Worm (Caenorhabditis elegans) whole organism, young adult: ENCODE data around the gene F57B1.6.

Experiments
- B0019.2 ChIP-seq: fragments of 200-800 bp; sonication (Bioruptor generic); conservative IDR thresholded peaks from 2 replicates; pipeline ENCODE4 v1.3.6; 2022; ENCODE audit warnings: missing genetic modification reagents, missing genetic modification characterization, missing compliant biosample characterization
- B0336.3 ChIP-seq: fragments of 200-800 bp; sonication (Bioruptor generic); IDR thresholded peaks from 2 replicates; pipeline ENCODE4 v1.3.6; 2022; ENCODE audit warnings: missing genetic modification characterization, missing compliant biosample characterization
- F23B12.7 ChIP-seq: sonication (generic microtip); optimal IDR thresholded peaks from 2 replicates; lab custom pipeline; 2017; ENCODE audit warnings: missing genetic modification characterization, mild to moderate bottlenecking, missing compliant biosample characterization, antibody characterized with exemption, moderate library complexity; ENCODE audit not compliant: insufficient read depth
- F37B4.10 ChIP-seq: fragments of 200-800 bp; sonication (Bioruptor generic); IDR thresholded peaks from 2 replicates; pipeline ENCODE4 v1.3.6; 2022; ENCODE audit warnings: missing genetic modification characterization, missing compliant biosample characterization
- F39B2.1 ChIP-seq: fragments of 200-800 bp; sonication (Bioruptor generic); IDR thresholded peaks from 2 replicates; pipeline ENCODE4 v1.3.6; 2022; ENCODE audit warnings: missing genetic modification reagents, missing genetic modification characterization, missing compliant biosample characterization
- F57A8.1 ChIP-seq: fragments of 200-800 bp; sonication (Bioruptor generic); optimal IDR thresholded peaks from 2 replicates; lab custom pipeline; 2018; ENCODE audit warnings: mild to moderate bottlenecking, missing genetic modification characterization, moderate library complexity, missing compliant biosample characterization
- Y53F4B.3 ChIP-seq: fragments of 200-800 bp; sonication (Bioruptor generic); IDR thresholded peaks from 2 replicates; pipeline ENCODE4 v1.3.6; 2022; ENCODE audit warnings: missing genetic modification reagents, missing genetic modification characterization, missing compliant biosample characterization
- Y67H2A.10 ChIP-seq: fragments of 200-800 bp; sonication (Bioruptor generic); conservative IDR thresholded peaks from 2 replicates; pipeline ENCODE4 v1.3.6; 2022; ENCODE audit warnings: missing genetic modification reagents, missing genetic modification characterization, missing compliant biosample characterization
- Y79H2A.3 ChIP-seq: fragments of 200-800 bp; sonication (Bioruptor generic); conservative IDR thresholded peaks from 2 replicates; pipeline ENCODE4 v1.3.6; 2022; ENCODE audit warnings: missing genetic modification reagents, missing genetic modification characterization, missing compliant biosample characterization
- ZK185.1 ChIP-seq: sonication (generic microtip); optimal IDR thresholded peaks from 2 replicates; lab custom pipeline; 2016; ENCODE audit warnings: mild to moderate bottlenecking, missing genetic modification characterization, missing compliant biosample characterization; ENCODE audit not compliant: poor library complexity, severe bottlenecking
- ama-1 ChIP-seq, 3 experiments: fragments of 150-350 bp in 1 of 3; sonication (generic microtip) in 2 of 3; optimal IDR thresholded peaks; 2 replicates each; lab custom pipeline; 2014 to 2018; ENCODE audit warnings: missing biosample characterization in 2 of 3, missing genetic modification characterization in 2 of 3, missing genetic modification reagents in 2 of 3
- aptf-3 ChIP-seq: fragments of 200-800 bp; sonication (Bioruptor generic); IDR thresholded peaks from 2 replicates; pipeline ENCODE4 v1.3.6; 2022; ENCODE audit warnings: missing genetic modification characterization, missing compliant biosample characterization
- bed-2 ChIP-seq: fragments of 200-800 bp; sonication (Bioruptor generic); IDR thresholded peaks from 2 replicates; pipeline ENCODE4 v1.3.6; 2022; ENCODE audit warnings: missing genetic modification reagents, missing genetic modification characterization, missing compliant biosample characterization
- ceh-91 ChIP-seq: fragments of 200-800 bp; sonication (Bioruptor generic); IDR thresholded peaks from 2 replicates; pipeline ENCODE4 v1.3.6; 2022; ENCODE audit warnings: missing genetic modification reagents, missing genetic modification characterization, missing compliant biosample characterization
- efl-1 ChIP-seq: fragments of 150-350 bp; optimal IDR thresholded peaks from 2 replicates; lab custom pipeline; 2014; ENCODE audit warnings: missing biosample characterization, missing genetic modification reagents, missing genetic modification characterization
- egrh-3 ChIP-seq: fragments of 200-800 bp; sonication (Bioruptor generic); IDR thresholded peaks from 2 replicates; pipeline ENCODE4 v1.3.6; 2022; ENCODE audit warnings: missing genetic modification reagents, missing genetic modification characterization, missing compliant biosample characterization
- ekl-4 ChIP-seq: fragments of 200-800 bp; sonication (Bioruptor generic); IDR thresholded peaks from 2 replicates; pipeline ENCODE4 v1.3.6; 2022; ENCODE audit warnings: missing genetic modification reagents, missing genetic modification characterization, missing compliant biosample characterization
- him-1 ChIP-seq: sonication (generic microtip); optimal IDR thresholded peaks from 2 replicates; lab custom pipeline; 2016; ENCODE audit warnings: missing genotype, missing genetic modification reagents, missing genetic modification characterization, missing compliant biosample characterization
- hlh-26 ChIP-seq: fragments of 200-800 bp; sonication (Bioruptor generic); conservative IDR thresholded peaks from 2 replicates; pipeline ENCODE4 v1.3.6; 2022; ENCODE audit warnings: missing genetic modification reagents, missing genetic modification characterization, missing compliant biosample characterization
- hmg-20 ChIP-seq: fragments of 200-800 bp; sonication (Bioruptor generic); IDR thresholded peaks from 2 replicates; pipeline ENCODE4 v1.3.6; 2022; ENCODE audit warnings: missing genetic modification reagents, missing genetic modification characterization, missing compliant biosample characterization
- hrde-1 ChIP-seq: sonication (generic microtip); optimal IDR thresholded peaks from 2 replicates; lab custom pipeline; 2016; ENCODE audit warnings: missing genetic modification characterization, mild to moderate bottlenecking, missing compliant biosample characterization, moderate library complexity, missing genotype, missing genetic modification reagents, borderline replicate concordance
- hsf-1 ChIP-seq: fragments of 200-800 bp; sonication (Bioruptor generic); IDR thresholded peaks from 2 replicates; pipeline ENCODE4 v1.3.6; 2022; ENCODE audit warnings: missing genetic modification reagents, missing genetic modification characterization, missing compliant biosample characterization
- lin-35 ChIP-seq, 3 experiments: fragments of 150-350 bp in 2 of 3; sonication (generic microtip) in 1 of 3; optimal IDR thresholded peaks; 2 replicates each; lab custom pipeline; 2014 to 2018; ENCODE audit warnings: missing biosample characterization in 3 of 3, missing genetic modification characterization in 3 of 3, missing genetic modification reagents in 3 of 3
- lsl-1 ChIP-seq: fragments of 200-800 bp; sonication (Bioruptor generic); optimal IDR thresholded peaks from 2 replicates; lab custom pipeline; 2018; ENCODE audit warnings: mild to moderate bottlenecking, missing genetic modification characterization, moderate library complexity, missing compliant biosample characterization
- madf-3 ChIP-seq: fragments of 200-800 bp; sonication (Bioruptor generic); IDR thresholded peaks from 2 replicates; pipeline ENCODE4 v1.3.6; 2022; ENCODE audit warnings: missing genetic modification reagents, missing genetic modification characterization, missing compliant biosample characterization
- madf-6 ChIP-seq: fragments of 200-800 bp; sonication (Bioruptor generic); IDR thresholded peaks from 2 replicates; pipeline ENCODE4 v1.3.6; 2022; ENCODE audit warnings: missing genetic modification reagents, missing genetic modification characterization, missing compliant biosample characterization
- mcd-1 ChIP-seq: fragments of 200-800 bp; sonication (Bioruptor generic); IDR thresholded peaks from 2 replicates; pipeline ENCODE4 v1.3.6; 2022; ENCODE audit warnings: missing genetic modification reagents, missing genetic modification characterization, missing compliant biosample characterization
- nfya-1 ChIP-seq: sonication (generic microtip); optimal IDR thresholded peaks from 2 replicates; lab custom pipeline; 2017; ENCODE audit warnings: antibody characterized with exemption, missing compliant biosample characterization, missing genetic modification characterization, borderline replicate concordance; ENCODE audit not compliant: insufficient read depth
- nhr-27 ChIP-seq: fragments of 200-800 bp; sonication (Bioruptor generic); optimal IDR thresholded peaks from 2 replicates; lab custom pipeline; 2018; ENCODE audit warnings: mild to moderate bottlenecking, missing genetic modification characterization, moderate library complexity, missing compliant biosample characterization
- pbrm-1 ChIP-seq: fragments of 200-800 bp; sonication (Bioruptor generic); IDR thresholded peaks from 2 replicates; pipeline ENCODE4 v1.3.6; 2022; ENCODE audit warnings: missing genetic modification reagents, missing genetic modification characterization, missing compliant biosample characterization
- repo-1 ChIP-seq: sonication (generic microtip); optimal IDR thresholded peaks from 2 replicates; lab custom pipeline; 2017; ENCODE audit warnings: mild to moderate bottlenecking, missing genetic modification characterization, missing compliant biosample characterization
- sea-2 ChIP-seq: fragments of 200-800 bp; sonication (Bioruptor generic); IDR thresholded peaks from 2 replicates; pipeline ENCODE4 v1.3.6; 2022; ENCODE audit warnings: missing genetic modification characterization, missing compliant biosample characterization
- snpc-1.3 ChIP-seq: sonication (generic microtip); optimal IDR thresholded peaks from 2 replicates; lab custom pipeline; 2017; ENCODE audit warnings: missing genetic modification characterization, mild to moderate bottlenecking, missing compliant biosample characterization, antibody characterized with exemption, moderate library complexity, missing genotype, missing genetic modification reagents; ENCODE audit not compliant: insufficient read depth
- somi-1 ChIP-seq: fragments of 200-800 bp; sonication (Bioruptor generic); optimal IDR thresholded peaks from 2 replicates; lab custom pipeline; 2018; ENCODE audit warnings: mild to moderate bottlenecking, missing genetic modification characterization, missing compliant biosample characterization
- tbx-9 ChIP-seq: sonication (generic microtip); optimal IDR thresholded peaks from 2 replicates; lab custom pipeline; 2016; ENCODE audit warnings: borderline replicate concordance, missing genetic modification characterization, inconsistent platforms, missing compliant biosample characterization
- tlf-1 ChIP-seq: fragments of 200-800 bp; sonication (Bioruptor generic); optimal IDR thresholded peaks from 2 replicates; lab custom pipeline; 2018; ENCODE audit warnings: mild to moderate bottlenecking, missing genetic modification characterization, missing compliant biosample characterization
- unc-130 ChIP-seq: sonication (generic microtip); optimal IDR thresholded peaks from 2 replicates; lab custom pipeline; 2016; ENCODE audit warnings: missing genetic modification reagents, missing genetic modification characterization, missing compliant biosample characterization
- ztf-18 ChIP-seq: sonication (generic microtip); optimal IDR thresholded peaks from 2 replicates; lab custom pipeline; 2016; ENCODE audit warnings: missing genotype, mild to moderate bottlenecking, missing genetic modification characterization, missing compliant biosample characterization
- ztf-25 ChIP-seq: fragments of 200-800 bp; sonication (Bioruptor generic); IDR thresholded peaks from 2 replicates; pipeline ENCODE4 v1.3.6; 2022; ENCODE audit warnings: missing genetic modification reagents, missing genetic modification characterization, missing compliant biosample characterization
- ztf-6 ChIP-seq: fragments of 200-800 bp; sonication (Bioruptor generic); IDR thresholded peaks from 2 replicates; pipeline ENCODE4 v1.3.6; 2022; ENCODE audit warnings: missing genetic modification reagents, missing genetic modification characterization, missing compliant biosample characterization

Gene F57B1.6

ce11 chrV:13176117-13176753 lies 33.2 kb upstream of the F57B1.6 start, which contains the start of gene him-17 (continued):
- TF ChIP-seq ztf-18 (tag; lab: Kevin White, UChicago) (no peak), tlf-1 (GFP tag; lab: Kevin White, UChicago) (no peak), mcd-1 (GFP tag; lab: Robert Waterston, UW) (peak; percentile 44), efl-1 (GFP tag; lab: Kevin White, UChicago) (peak; percentile 3), madf-6 (GFP tag; lab: Robert Waterston, UW) (peak; percentile 56), repo-1 (tag; lab: Kevin White, UChicago) (peak; percentile 13), B0336.3 (peak; percentile 54; the same call in 1 of the 2 replicates), F23B12.7 (tag; lab: Kevin White, UChicago) (peak; percentile 49), aptf-3 (GFP tag; lab: Robert Waterston, UW) (no peak), lin-35 (GFP tag; optimal IDR thresholded peaks at IDR 0.05; lab: Kevin White, UChicago) (peak in 1 of 3 experiments; percentile 17), egrh-3 (no peak), unc-130 (GFP tag; lab: Kevin White, UChicago) (no peak), F57A8.1 (GFP tag; lab: Kevin White, UChicago) (no peak), madf-3 (peak; percentile 33; the same call in 1 of the 2 replicates)
- TF ChIP-seq, all 124 proteins: peak for 15

- TF ChIP-seq ztf-6 (GFP tag; lab: Robert Waterston, UW) (no peak), nfya-1 (no peak), somi-1 (GFP tag; lab: Kevin White, UChicago) (no peak), B0019.2 (no peak), Y79H2A.3 (GFP tag; lab: Robert Waterston, UW) (no peak), pbrm-1 (GFP tag; lab: Robert Waterston, UW) (no peak), madf-3 (no peak), him-1 (no peak), ztf-25 (GFP tag; lab: Robert Waterston, UW) (no peak)
Measured at ce11 chrV:13176814-13177213, 32.6 kb upstream of the F57B1.6 start.

- TF ChIP-seq ZK185.1 (tag; lab: Kevin White, UChicago), result no peak
- no peak for TF ChIP-seq hmg-20 (GFP tag; lab: Robert Waterston, UW)
- peak; percentile 37; the same call in 1 of the 2 replicates for TF ChIP-seq madf-6 (GFP tag; lab: Robert Waterston, UW)
- TF ChIP-seq repo-1 (tag; lab: Kevin White, UChicago), result no peak
- TF ChIP-seq hrde-1 (tag; lab: Kevin White, UChicago), result no peak
- TF ChIP-seq ceh-91 (GFP tag; lab: Robert Waterston, UW), result no peak
- no peak for TF ChIP-seq sea-2
- 0 out of 2 replicates have a peak, but pooled peaks have one; percentile 21 for TF ChIP-seq hsf-1 (GFP tag; lab: Robert Waterston, UW)
- TF ChIP-seq hlh-26 (GFP tag; lab: Robert Waterston, UW), result no peak
- no peak for TF ChIP-seq F39B2.1 (GFP tag; lab: Robert Waterston, UW)
- TF ChIP-seq, all 124 proteins: peak for 2
Measured at ce11 chrV:13179986-13180591, 29.4 kb upstream of the F57B1.6 start, which contains the start of gene cni-1. Gene cni-1 (plus strand): TSS chrV:13180330.

- TF ChIP-seq ama-1 (optimal IDR thresholded peaks at IDR 0.05; lab: Kevin White, UChicago) (no peak), ama-1 (GFP tag; optimal IDR thresholded peaks at IDR 0.05; lab: Kevin White, UChicago) (no peak), Y53F4B.3 (GFP tag; lab: Robert Waterston, UW) (no peak), hsf-1 (GFP tag; lab: Robert Waterston, UW) (no peak), snpc-1.3 (tag; lab: Kevin White, UChicago) (no peak), hlh-26 (GFP tag; lab: Robert Waterston, UW) (no peak), aptf-3 (GFP tag; lab: Robert Waterston, UW) (no peak), nhr-27 (tag; lab: Kevin White, UChicago) (no peak), lsl-1 (GFP tag; lab: Kevin White, UChicago) (no peak), bed-2 (GFP tag; lab: Robert Waterston, UW) (no peak), tlf-1 (GFP tag; lab: Kevin White, UChicago) (no peak), ekl-4 (GFP tag; lab: Robert Waterston, UW) (no peak), Y67H2A.10 (GFP tag; lab: Robert Waterston, UW) (no peak), tbx-9 (tag; lab: Kevin White, UChicago) (no peak), F37B4.10 (GFP tag; lab: Robert Waterston, UW) (no peak)
Measured at ce11 chrV:13181450-13181849, 28.0 kb upstream of the F57B1.6 start.
